Worm (Caenorhabditis elegans): ENCODE data around the gene F40G9.14.

The F40G9.14 gene

DNA sequence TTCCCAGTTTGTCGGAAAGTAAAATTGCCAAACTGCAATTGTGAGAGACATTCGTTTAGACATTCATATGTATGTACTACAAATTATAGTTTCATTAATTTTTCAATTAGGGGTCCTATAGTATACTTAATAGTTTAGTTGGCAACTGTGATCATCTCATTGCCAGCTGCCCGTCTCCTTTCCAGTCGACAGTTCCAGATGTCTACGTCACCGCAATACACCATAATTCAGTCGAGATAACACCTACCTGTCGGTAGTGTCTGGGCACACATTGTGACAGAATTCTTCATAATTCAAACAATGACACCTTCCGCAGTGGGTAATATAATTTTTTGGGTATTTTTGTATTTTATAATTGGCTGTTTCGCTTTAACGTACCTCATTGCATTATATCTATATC lies 4.1 kb downstream of the F40G9.14 start, which contains the start of gene F40G9.19:
TSS of gene F40G9.19 (plus strand) at position 301 of the 400 bp plus-strand sequence.
- TF ChIP-seq lir-1 (GFP tag; conservative IDR thresholded peaks at IDR 0.05): no peak
- TF ChIP-seq hsf-1 (GFP tag; IDR thresholded peaks at IDR 0.05): no peak
- TF ChIP-seq lsl-1 (GFP tag; optimal IDR thresholded peaks at IDR 0.05): no peak
- TF ChIP-seq F52B5.7 (tag; optimal IDR thresholded peaks at IDR 0.05): no peak
- TF ChIP-seq cebp-1 (GFP tag; IDR thresholded peaks at IDR 0.05): no peak
- no peak for TF ChIP-seq cebp-1 (tag; optimal IDR thresholded peaks at IDR 0.05)
- TF ChIP-seq snpc-4 (GFP tag; optimal IDR thresholded peaks at IDR 0.05): no peak
- no peak for TF ChIP-seq snpc-4 (tag; optimal IDR thresholded peaks at IDR 0.05)
- TF ChIP-seq hmg-20 (GFP tag; IDR thresholded peaks at IDR 0.05): no peak
- no peak for TF ChIP-seq efl-1 (GFP tag; optimal IDR thresholded peaks at IDR 0.05)

DNA sequence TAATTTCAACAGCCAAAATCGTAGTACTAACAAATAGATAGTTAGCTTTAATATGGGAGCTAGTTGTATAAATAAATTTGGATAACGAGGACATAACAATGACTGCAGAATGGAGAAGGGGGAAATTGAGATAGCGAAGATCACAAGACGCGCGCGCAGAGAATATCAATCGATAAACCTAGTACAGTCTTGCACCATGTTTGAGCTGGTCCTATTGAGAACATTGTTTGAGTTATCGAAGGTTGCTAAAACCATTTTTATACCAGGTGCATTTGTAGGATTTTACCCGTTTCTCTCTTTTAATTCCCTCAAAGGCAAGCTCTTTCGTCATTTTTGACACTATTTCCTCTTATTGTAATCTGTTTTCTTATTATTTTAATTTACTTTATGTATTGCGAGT lies 6.0 kb downstream of the F40G9.14 start, which contains the start of the genes F40G9.9 and F40G9.12:
TSS of gene F40G9.9 (minus strand) at position 101 of the 400 bp plus-strand sequence.
TSS of gene F40G9.12 (plus strand) at position 231 of the 400 bp plus-strand sequence.
- no peak for TF ChIP-seq egl-18 (GFP tag; IDR thresholded peaks at IDR 0.05)
- TF ChIP-seq ets-4 (GFP tag; optimal IDR thresholded peaks at IDR 0.05): no peak
- no peak for TF ChIP-seq madf-8 (GFP tag; conservative IDR thresholded peaks at IDR 0.05)
- TF ChIP-seq madf-10 (tag; optimal IDR thresholded peaks at IDR 0.05): no peak
- TF ChIP-seq ztf-22 (GFP tag; optimal IDR thresholded peaks at IDR 0.05): no peak
- no peak for TF ChIP-seq Y53G8AR.9 (GFP tag; conservative IDR thresholded peaks at IDR 0.05)
- TF ChIP-seq athp-1 (tag; optimal IDR thresholded peaks at IDR 0.05): no peak
- no peak for TF ChIP-seq ccch-3 (GFP tag; optimal IDR thresholded peaks at IDR 0.05)
- TF ChIP-seq C06A6.2 (GFP tag; conservative IDR thresholded peaks at IDR 0.05): no peak

DNA sequence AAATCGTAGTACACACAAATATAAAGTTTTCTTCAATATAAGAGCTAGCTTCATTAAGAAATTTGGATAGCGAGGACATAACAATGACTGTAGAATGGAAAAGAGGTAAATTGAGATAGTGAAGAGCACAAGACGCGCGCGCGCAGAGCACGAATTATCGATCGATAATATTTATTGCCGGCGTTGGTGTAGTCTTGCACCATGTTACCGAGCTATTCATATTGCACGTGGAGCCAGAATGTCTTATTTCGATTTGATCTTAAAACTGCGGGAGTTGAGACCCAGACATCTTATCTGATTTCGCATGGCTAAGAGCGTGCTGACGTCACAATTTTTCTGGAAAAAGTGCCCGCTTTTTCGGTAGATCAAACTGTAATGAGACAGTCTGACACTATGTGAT lies 8.1 kb downstream of the F40G9.14 start, which contains the start of gene F40G9.18:
TSS of gene F40G9.18 (minus strand) at position 101 of the 400 bp plus-strand sequence.
- TF ChIP-seq mel-28 (tag; optimal IDR thresholded peaks at IDR 0.05; ENCODE audit: borderline replicate concordance): no peak
- no peak for TF ChIP-seq cebp-2 (GFP tag; IDR thresholded peaks at IDR 0.05)
- no peak for TF ChIP-seq B0035.1 (tag; optimal IDR thresholded peaks at IDR 0.05)
- no peak for TF ChIP-seq ztf-3 (GFP tag; optimal IDR thresholded peaks at IDR 0.05)
- no peak for TF ChIP-seq Y67H2A.10 (GFP tag; conservative IDR thresholded peaks at IDR 0.05)
- TF ChIP-seq ceh-40 (GFP tag; IDR thresholded peaks at IDR 0.05): no peak
- no peak for TF ChIP-seq hlh-26 (GFP tag; conservative IDR thresholded peaks at IDR 0.05)
- no peak for TF ChIP-seq nhr-27 (tag; optimal IDR thresholded peaks at IDR 0.05)
- TF ChIP-seq F23B12.7 (tag; optimal IDR thresholded peaks at IDR 0.05; ENCODE audit: insufficient read depth): no peak
- TF ChIP-seq sdz-38 (tag; optimal IDR thresholded peaks at IDR 0.05): no peak
- no peak for TF ChIP-seq ceh-58 (GFP tag; IDR thresholded peaks at IDR 0.05)
- TF ChIP-seq D2030.7 (GFP tag; IDR thresholded peaks at IDR 0.05): no peak
- TF ChIP-seq nfya-2 (GFP tag; IDR thresholded peaks at IDR 0.05): no peak
- TF ChIP-seq mcd-1 (GFP tag; IDR thresholded peaks at IDR 0.05): no peak
- TF ChIP-seq lin-40 (tag; optimal IDR thresholded peaks at IDR 0.05): no peak
- no peak for TF ChIP-seq unc-130 (GFP tag; optimal IDR thresholded peaks at IDR 0.05)
- TF ChIP-seq hmg-20 (GFP tag; IDR thresholded peaks at IDR 0.05): no peak

DNA sequence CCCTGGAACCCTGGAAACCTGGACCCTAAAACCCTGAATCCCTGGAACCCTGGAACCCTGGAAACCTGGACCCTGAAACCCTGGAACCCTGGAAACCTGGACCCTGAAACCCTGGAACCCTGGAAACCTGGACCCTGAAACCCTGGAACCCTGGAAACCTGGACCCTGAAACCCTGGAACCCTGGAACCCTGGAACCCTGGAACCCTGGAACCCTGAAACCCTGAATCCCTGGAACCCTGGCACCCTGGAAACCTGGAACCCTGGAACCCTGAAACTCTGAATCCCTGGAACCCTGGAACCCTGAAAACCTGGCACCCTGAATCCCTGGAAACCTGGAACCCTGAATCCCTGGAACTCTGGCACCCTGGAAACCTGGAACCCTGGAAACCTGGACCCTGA lies 9.2 kb downstream of the F40G9.14 start:
- TF ChIP-seq zfh-2 (GFP tag; conservative IDR thresholded peaks at IDR 0.05) (peak; percentile 82), egrh-3 (GFP tag; IDR thresholded peaks at IDR 0.05) (peak; percentile 85)

All from whole organism, young adult.